Worm (Caenorhabditis elegans): Measurements from ENCODE around the gene nep-16.
A peak's percentile ranks its signal among the peaks of the same experiment; 100 is the strongest.

- TF ChIP-seq ama-1 (optimal IDR thresholded peaks at IDR 0.05): peak; percentile 2
- no peak for TF ChIP-seq nhr-77 (tag; optimal IDR thresholded peaks at IDR 0.05)
- no peak for TF ChIP-seq zag-1 (tag; optimal IDR thresholded peaks at IDR 0.05)
- peak; percentile 86 for TF ChIP-seq gmeb-1 (tag; optimal IDR thresholded peaks at IDR 0.05)
- no peak for TF ChIP-seq mdl-1 (tag; optimal IDR thresholded peaks at IDR 0.05)
Observed at ce11 chrIV:7632535-7632934, 9.1 kb downstream of the nep-16 start, which contains the start of gene F45E4.6.

Measured in whole organism, L2 larva.